Worm (Caenorhabditis elegans) whole organism, L4 larva: ENCODE data around the gene sre-14.

Experiments
- ctbp-1 ChIP-seq: fragments of 200-800 bp; sonication (Bioruptor generic); IDR thresholded peaks from 2 replicates; pipeline ENCODE4 v1.3.6; 2022; ENCODE audit warnings: missing genetic modification reagents, missing genetic modification characterization, missing compliant biosample characterization
- daf-16 ChIP-seq, 3 experiments: sonication (generic microtip); optimal IDR thresholded peaks; 2 replicates each; lab custom pipeline; 2016 to 2017; ENCODE audit warnings: missing genetic modification characterization in 3 of 3, missing genetic modification reagents in 3 of 3, mild to moderate bottlenecking in 2 of 3, missing compliant biosample characterization in 2 of 3, missing biosample characterization in 1 of 3, moderate library complexity in 1 of 3
- spr-3 ChIP-seq: fragments of 200-800 bp; sonication (Bioruptor generic); optimal IDR thresholded peaks from 2 replicates; lab custom pipeline; 2018; ENCODE audit warnings: mild to moderate bottlenecking, missing genetic modification characterization, missing compliant biosample characterization
- ztf-11 ChIP-seq: fragments of 150-350 bp; optimal IDR thresholded peaks from 2 replicates; lab custom pipeline; 2014; ENCODE audit warnings: missing biosample characterization, missing genetic modification characterization

DNA sequence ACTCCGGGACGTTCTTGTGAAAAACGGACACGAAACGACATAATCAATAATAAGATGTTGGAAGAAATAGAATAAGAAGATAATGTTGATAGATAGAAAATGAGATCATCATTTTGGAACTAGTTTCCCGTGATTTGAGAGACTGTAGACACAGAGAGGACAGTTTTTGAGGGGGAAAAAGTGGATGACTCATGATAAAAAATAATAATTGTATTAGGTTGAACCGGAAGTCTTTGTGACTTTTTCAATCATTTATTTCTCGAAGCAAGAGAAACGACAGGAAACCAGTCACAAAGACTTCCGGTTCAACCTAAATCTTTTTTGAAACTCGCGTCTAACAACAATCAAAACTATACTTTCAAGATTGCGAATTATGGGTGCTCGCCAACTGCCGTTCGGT, 34.2 kb downstream of the sre-14 start, which contains the start of gene mlt-3:
- TF ChIP-seq ztf-11 (tag; lab: Kevin White, UChicago) (no peak), spr-3 (GFP tag; lab: Kevin White, UChicago) (no peak), daf-16 (GFP tag; optimal IDR thresholded peaks at IDR 0.05; lab: Kevin White, UChicago) (no peak), daf-16 (tag; optimal IDR thresholded peaks at IDR 0.05; lab: Kevin White, UChicago) (no peak), ctbp-1 (no peak)
